Worm (Caenorhabditis elegans) whole organism, L4 larva: ENCODE data around the gene F26D2.16.

Experiments
- lin-29 ChIP-seq: fragments of 200-800 bp; sonication (Bioruptor generic); IDR thresholded peaks from 2 replicates; pipeline ENCODE4 v1.3.6; 2022; ENCODE audit warnings: missing genetic modification reagents, missing genetic modification characterization, missing compliant biosample characterization
- nhr-237 ChIP-seq: sonication (generic microtip); optimal IDR thresholded peaks from 2 replicates; lab custom pipeline; 2017; ENCODE audit warnings: missing biosample characterization, missing genetic modification characterization
- skn-1 ChIP-seq: fragments of 150-350 bp; optimal IDR thresholded peaks from 2 replicates; lab custom pipeline; 2014; ENCODE audit warnings: missing biosample characterization, missing genetic modification characterization
- unc-39 ChIP-seq: sonication (generic microtip); optimal IDR thresholded peaks from 2 replicates; lab custom pipeline; 2017; ENCODE audit warnings: missing biosample characterization, missing genetic modification characterization
- zfp-3 ChIP-seq: fragments of 200-800 bp; sonication (Bioruptor generic); conservative IDR thresholded peaks from 2 replicates; pipeline ENCODE4 v1.3.6; 2022; ENCODE audit warnings: missing genetic modification reagents, missing genetic modification characterization, missing compliant biosample characterization

ce11 chrV:16388268-16388667 lies 31.4 kb downstream of the F26D2.16 start, which contains the start of gene sri-65:
- TF ChIP-seq lin-29 (GFP tag; lab: Robert Waterston, UW), result no peak
- TF ChIP-seq nhr-237 (tag; lab: Kevin White, UChicago), result no peak
- TF ChIP-seq skn-1 (tag; lab: Kevin White, UChicago), result no peak
- no peak for TF ChIP-seq zfp-3
- no peak for TF ChIP-seq unc-39
